Worm (Caenorhabditis elegans): ENCODE data around the gene kynu-1.

Gene kynu-1

DNA sequence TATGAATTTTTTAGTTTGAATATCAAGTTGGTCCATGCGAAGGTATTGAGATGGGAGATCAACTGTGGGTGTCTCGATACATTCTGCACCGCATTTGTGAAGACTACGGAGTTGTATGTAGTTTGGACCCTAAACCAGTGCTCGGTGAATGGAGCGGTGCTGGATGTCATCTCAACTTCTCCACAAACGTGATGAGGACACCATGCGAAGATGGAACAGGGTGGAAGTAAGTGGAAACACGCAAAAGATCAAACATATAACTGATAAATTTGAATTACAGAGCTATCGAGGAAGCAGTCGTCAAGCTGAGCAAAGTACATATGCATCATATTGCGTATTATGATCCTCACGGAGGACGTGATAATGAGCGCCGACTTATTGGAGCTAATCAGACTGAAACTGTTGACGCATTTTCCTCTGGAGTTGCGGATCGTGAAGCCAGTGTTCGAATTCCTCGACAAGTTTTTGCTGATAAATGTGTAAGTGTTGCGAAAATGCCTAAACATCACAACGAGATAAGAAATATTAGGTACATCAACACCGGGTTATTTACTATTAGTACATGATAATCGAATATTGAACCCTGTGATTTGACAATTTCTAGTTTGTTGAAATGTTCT, 49.9 kb downstream of the kynu-1 start (continued):
- TF ChIP-seq spr-1 (tag; optimal IDR thresholded peaks at IDR 0.05): no peak
- no peak for TF ChIP-seq ZK337.2 (GFP tag; IDR thresholded peaks at IDR 0.05)
- TF ChIP-seq fkh-10 (GFP tag; optimal IDR thresholded peaks at IDR 0.05): no peak
- no peak for TF ChIP-seq nhr-11 (tag; optimal IDR thresholded peaks at IDR 0.05)
- TF ChIP-seq saeg-2 (GFP tag; IDR thresholded peaks at IDR 0.05): no peak
- no peak for TF ChIP-seq dpl-1 (GFP tag; optimal IDR thresholded peaks at IDR 0.05)
- TF ChIP-seq nhr-10 (tag; optimal IDR thresholded peaks at IDR 0.05): peak; percentile 49
- TF ChIP-seq mxl-3 (GFP tag; optimal IDR thresholded peaks at IDR 0.05): no peak
- TF ChIP-seq F44E2.7 (GFP tag; IDR thresholded peaks at IDR 0.05): no peak
- TF ChIP-seq tra-1 (GFP tag; IDR thresholded peaks at IDR 0.05): no peak
- no peak for TF ChIP-seq sdz-12 (GFP tag; optimal IDR thresholded peaks at IDR 0.05)
- TF ChIP-seq nhr-102 (tag; optimal IDR thresholded peaks at IDR 0.05): peak; percentile 20
- TF ChIP-seq fos-1 (tag; optimal IDR thresholded peaks at IDR 0.05): no peak
- TF ChIP-seq F37D6.2 (tag; optimal IDR thresholded peaks at IDR 0.05): no peak
- peak; percentile 72 for TF ChIP-seq dve-1 (tag; optimal IDR thresholded peaks at IDR 0.05; ENCODE audit: insufficient read depth)
- no peak for TF ChIP-seq ceh-82 (tag; optimal IDR thresholded peaks at IDR 0.05)
- no peak for TF ChIP-seq ceh-32 (tag; optimal IDR thresholded peaks at IDR 0.05; ENCODE audit: poor library complexity)
- TF ChIP-seq lir-3 (tag; optimal IDR thresholded peaks at IDR 0.05): no peak
- no peak for TF ChIP-seq T26A8.4 (GFP tag; IDR thresholded peaks at IDR 0.05)
- no peak for TF ChIP-seq attf-4 (tag; optimal IDR thresholded peaks at IDR 0.05)
- no peak for TF ChIP-seq nhr-6 (tag; optimal IDR thresholded peaks at IDR 0.05)
- TF ChIP-seq ctbp-1 (GFP tag; IDR thresholded peaks at IDR 0.05): no peak
- TF ChIP-seq nhr-25 (tag; optimal IDR thresholded peaks at IDR 0.05; ENCODE audit: borderline replicate concordance, insufficient read depth): no peak

DNA sequence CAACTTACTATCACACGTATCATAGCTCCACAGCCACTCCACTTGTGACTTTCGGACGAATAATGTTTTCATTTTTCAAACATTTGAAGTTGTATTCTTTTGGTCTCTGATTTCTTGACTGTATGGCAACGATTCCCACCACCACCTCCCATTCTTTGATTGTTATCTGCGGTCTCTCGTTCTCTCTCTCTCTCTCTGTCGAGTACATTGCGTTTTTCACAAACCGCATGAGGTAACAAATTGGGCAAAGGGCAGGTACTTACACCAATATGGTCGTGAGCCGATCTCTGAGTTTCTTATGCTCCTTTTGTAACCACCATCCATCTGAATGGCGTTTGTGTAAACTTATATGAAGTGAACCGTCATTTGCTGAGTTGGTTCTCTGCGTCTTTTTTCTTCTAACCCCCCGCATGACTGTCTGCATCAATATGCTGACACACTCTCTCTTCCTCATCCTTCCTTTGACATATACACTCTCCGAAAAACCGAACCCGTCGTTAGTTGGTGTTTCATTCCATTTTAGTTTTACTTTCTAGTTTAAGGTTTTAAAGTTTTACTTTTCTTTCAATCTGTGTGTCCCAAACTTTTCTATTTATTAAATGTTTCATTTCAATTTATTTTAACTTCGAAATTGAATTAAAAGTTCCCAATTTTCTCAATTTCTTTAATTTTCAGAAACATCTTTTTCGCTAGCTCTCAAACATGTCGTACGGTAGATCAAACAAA, 51.4 kb downstream of the kynu-1 start, which contains the start of gene gln-1:
Gene gln-1, plus strand, starts transcription at position 676 of the 726 bp plus-strand sequence.
- TF ChIP-seq pqm-1 (tag; optimal IDR thresholded peaks at IDR 0.05): peak; percentile 70
- peak; percentile 17 for TF ChIP-seq nhr-6 (tag; optimal IDR thresholded peaks at IDR 0.05)
- TF ChIP-seq daf-8 (GFP tag; IDR thresholded peaks at IDR 0.05): no peak
- TF ChIP-seq ZK546.5 (tag; optimal IDR thresholded peaks at IDR 0.05): no peak
- peak; percentile 66 for TF ChIP-seq nhr-10 (tag; optimal IDR thresholded peaks at IDR 0.05)
- TF ChIP-seq nhr-42 (GFP tag; IDR thresholded peaks at IDR 0.05): no peak
- TF ChIP-seq daf-16 (GFP tag; optimal IDR thresholded peaks at IDR 0.05): no peak
- peak; percentile 67 for TF ChIP-seq daf-16 (tag; optimal IDR thresholded peaks at IDR 0.05)
- peak; percentile 29 for TF ChIP-seq mxl-3 (GFP tag; optimal IDR thresholded peaks at IDR 0.05)
- peak; percentile 49 for TF ChIP-seq mep-1 (tag; optimal IDR thresholded peaks at IDR 0.05)
- TF ChIP-seq nhr-48 (tag; optimal IDR thresholded peaks at IDR 0.05): peak; percentile 45
- TF ChIP-seq hlh-30 (tag; optimal IDR thresholded peaks at IDR 0.05; ENCODE audit: insufficient read depth): peak; percentile 36
- peak; percentile 66 for TF ChIP-seq nhr-28 (tag; optimal IDR thresholded peaks at IDR 0.05)
- TF ChIP-seq dve-1 (tag; optimal IDR thresholded peaks at IDR 0.05; ENCODE audit: insufficient read depth): peak; percentile 54
- TF ChIP-seq mdl-1 (tag; optimal IDR thresholded peaks at IDR 0.05): peak in 1 of 2 experiments; percentile 50
- 0 out of 2 replicates have a peak, but pooled peaks have one; percentile 33 for TF ChIP-seq hmg-1.1 (GFP tag; IDR thresholded peaks at IDR 0.05)
- no peak for TF ChIP-seq lin-13 (GFP tag; optimal IDR thresholded peaks at IDR 0.05)
- peak; percentile 67 for TF ChIP-seq dmd-6 (GFP tag; IDR thresholded peaks at IDR 0.05)
- TF ChIP-seq hlh-11 (tag; optimal IDR thresholded peaks at IDR 0.05): peak; percentile 59
- TF ChIP-seq rbr-2 (tag; optimal IDR thresholded peaks at IDR 0.05): no peak
- TF ChIP-seq unc-62 (GFP tag; optimal IDR thresholded peaks at IDR 0.05 in 1 of 2): peak in 1 of 2 experiments; percentile 89
- TF ChIP-seq unc-62 (tag; optimal IDR thresholded peaks at IDR 0.05): no peak
- TF ChIP-seq nhr-77 (tag; optimal IDR thresholded peaks at IDR 0.05): peak; percentile 45

Data from whole organism, L4 larva.